Worm (Caenorhabditis elegans): Measurements from ENCODE around the gene srsx-9.

DNA sequence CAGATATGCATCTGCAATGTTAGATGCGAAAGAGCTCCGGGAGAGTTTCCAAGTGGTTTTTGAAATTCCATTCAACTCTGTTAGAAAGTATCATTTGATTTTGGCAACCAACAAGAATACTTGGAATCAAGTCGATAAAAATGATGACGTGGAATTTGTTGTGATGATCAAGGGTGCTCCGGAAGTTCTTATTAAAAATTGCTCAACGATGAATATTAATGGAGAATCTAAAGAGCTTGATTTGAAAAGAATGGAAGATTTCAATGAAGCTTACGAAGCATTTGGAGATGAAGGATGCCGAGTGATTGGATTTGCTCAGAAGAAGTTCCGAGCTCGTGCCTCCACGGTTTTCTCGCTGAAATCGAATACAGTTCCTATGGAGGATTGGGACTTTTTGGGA lies 35.5 kb downstream of the srsx-9 start:
- no peak for TF ChIP-seq snpc-4 (tag; optimal IDR thresholded peaks at IDR 0.05)
- TF ChIP-seq ama-1 (optimal IDR thresholded peaks at IDR 0.05): no peak
- no peak for TF ChIP-seq egl-27 (tag; optimal IDR thresholded peaks at IDR 0.05)
- TF ChIP-seq mes-2 (tag; optimal IDR thresholded peaks at IDR 0.05; ENCODE audit: poor library complexity, severe bottlenecking): no peak
- TF ChIP-seq skn-1 (tag; optimal IDR thresholded peaks at IDR 0.05): no peak
- TF ChIP-seq F49E8.2 (tag; optimal IDR thresholded peaks at IDR 0.05; ENCODE audit: borderline replicate concordance): no peak
- TF ChIP-seq unc-62 (GFP tag; optimal IDR thresholded peaks at IDR 0.05 in 1 of 2): peak in 1 of 2 experiments; percentile 95
- no peak for TF ChIP-seq unc-62 (tag; optimal IDR thresholded peaks at IDR 0.05)
- no peak for TF ChIP-seq ceh-44 (GFP tag; IDR thresholded peaks at IDR 0.05)
